Worm (Caenorhabditis elegans): ENCODE measurements around the gene clx-1.

DNA sequence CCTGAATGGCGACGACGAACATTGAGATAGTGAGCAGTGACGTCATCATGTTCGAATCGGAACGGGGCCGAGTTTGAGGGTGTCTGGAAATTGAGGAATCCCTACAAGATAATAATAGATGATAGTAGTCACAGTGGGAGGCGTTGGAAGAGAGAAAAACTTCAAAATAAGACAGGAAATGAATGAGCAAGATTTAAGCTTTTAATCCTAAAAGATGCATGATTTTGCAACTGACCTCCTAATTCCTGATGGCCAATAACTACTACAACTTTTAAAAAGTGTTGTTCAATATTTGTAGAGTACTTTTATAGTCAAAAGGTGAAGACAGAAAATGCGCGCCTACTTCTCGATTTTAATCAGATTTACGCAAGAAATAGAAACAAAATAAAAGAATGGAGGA, 36.1 kb upstream of the clx-1 start, which contains the start of gene flp-13:
- TF ChIP-seq him-1 (tag; optimal IDR thresholded peaks at IDR 0.05) (no peak), dao-5 (tag; optimal IDR thresholded peaks at IDR 0.05) (no peak), W03F9.2 (tag; optimal IDR thresholded peaks at IDR 0.05) (no peak)

Measured in whole organism, L4/young adult.